Worm (Caenorhabditis elegans): ENCODE data around the gene irld-6.

irld-6 gene

ce11 chrV:10792775-10793174 is 36.2 kb upstream of the irld-6 start, which contains the start of gene D1054.10:
Gene D1054.10, minus strand, starts transcription at chrV:10792875.
- TF ChIP-seq ets-7 (tag; optimal IDR thresholded peaks at IDR 0.05) (no peak), ceh-13 (GFP tag; optimal IDR thresholded peaks at IDR 0.05) (no peak), aly-1 (tag; optimal IDR thresholded peaks at IDR 0.05) (no peak), F13C5.2 (tag; optimal IDR thresholded peaks at IDR 0.05) (no peak), scrt-1 (GFP tag; IDR thresholded peaks at IDR 0.05) (no peak), B0310.2 (tag; optimal IDR thresholded peaks at IDR 0.05) (no peak), pes-1 (GFP tag; IDR thresholded peaks at IDR 0.05) (no peak), ceh-36 (tag; optimal IDR thresholded peaks at IDR 0.05) (no peak), tbx-11 (GFP tag; IDR thresholded peaks at IDR 0.05) (no peak), hmg-4 (GFP tag; optimal IDR thresholded peaks at IDR 0.05) (no peak), flt-1 (GFP tag; IDR thresholded peaks at IDR 0.05) (no peak), tra-4 (tag; optimal IDR thresholded peaks at IDR 0.05) (no peak), tbx-37 (GFP tag; conservative IDR thresholded peaks at IDR 0.05) (no peak), ama-1 (optimal IDR thresholded peaks at IDR 0.05) (no peak), sea-1 (GFP tag; conservative IDR thresholded peaks at IDR 0.05) (no peak), hnd-1 (tag; optimal IDR thresholded peaks at IDR 0.05) (no peak), hmbx-1 (tag; optimal IDR thresholded peaks at IDR 0.05) (no peak)

ce11 chrV:10790921-10791320 is 34.3 kb upstream of the irld-6 start, which contains the start of gene D1054.9:
Gene D1054.9, minus strand, starts transcription at chrV:10791057.
- TF ChIP-seq tra-4 (tag; optimal IDR thresholded peaks at IDR 0.05) (no peak), tbx-37 (GFP tag; conservative IDR thresholded peaks at IDR 0.05) (no peak), hmg-4 (GFP tag; optimal IDR thresholded peaks at IDR 0.05) (no peak), ama-1 (optimal IDR thresholded peaks at IDR 0.05) (no peak), pes-1 (GFP tag; IDR thresholded peaks at IDR 0.05) (no peak), ceh-13 (GFP tag; optimal IDR thresholded peaks at IDR 0.05) (no peak), flt-1 (GFP tag; IDR thresholded peaks at IDR 0.05) (no peak), hmbx-1 (tag; optimal IDR thresholded peaks at IDR 0.05) (no peak), B0310.2 (tag; optimal IDR thresholded peaks at IDR 0.05) (no peak), scrt-1 (GFP tag; IDR thresholded peaks at IDR 0.05) (no peak), hnd-1 (tag; optimal IDR thresholded peaks at IDR 0.05) (no peak), tbx-11 (GFP tag; IDR thresholded peaks at IDR 0.05) (no peak)

- TF ChIP-seq hmg-4 (GFP tag; optimal IDR thresholded peaks at IDR 0.05) = no peak
- TF ChIP-seq F13C5.2 (tag; optimal IDR thresholded peaks at IDR 0.05) = no peak
These were observed 27.4 kb upstream of the irld-6 start, which contains the start of gene D1054.8 for ce11 chrV:10784011-10784410. Gene D1054.8, plus strand, starts transcription at chrV:10784311.

- TF ChIP-seq tra-4 (tag; optimal IDR thresholded peaks at IDR 0.05) (no peak), sea-1 (GFP tag; conservative IDR thresholded peaks at IDR 0.05) (no peak), flt-1 (GFP tag; IDR thresholded peaks at IDR 0.05) (no peak), ets-7 (tag; optimal IDR thresholded peaks at IDR 0.05) (no peak), aly-1 (tag; optimal IDR thresholded peaks at IDR 0.05) (no peak), B0310.2 (tag; optimal IDR thresholded peaks at IDR 0.05) (no peak), F13C5.2 (tag; optimal IDR thresholded peaks at IDR 0.05) (no peak), pes-1 (GFP tag; IDR thresholded peaks at IDR 0.05) (no peak), hmg-4 (GFP tag; optimal IDR thresholded peaks at IDR 0.05) (no peak)
These were observed 20.0 kb upstream of the irld-6 start, which contains the start of gene D1054.5 for ce11 chrV:10776528-10777055. Gene D1054.5, minus strand, starts transcription at chrV:10776578.

ce11 chrV:10773216-10773615 is 16.6 kb upstream of the irld-6 start:
- no peak for TF ChIP-seq ceh-13 (GFP tag; optimal IDR thresholded peaks at IDR 0.05)
- TF ChIP-seq hmbx-1 (tag; optimal IDR thresholded peaks at IDR 0.05) = no peak
- no peak for TF ChIP-seq pes-1 (GFP tag; IDR thresholded peaks at IDR 0.05)
- no peak for TF ChIP-seq sea-1 (GFP tag; conservative IDR thresholded peaks at IDR 0.05)
- TF ChIP-seq ets-7 (tag; optimal IDR thresholded peaks at IDR 0.05) = no peak
- no peak for TF ChIP-seq scrt-1 (GFP tag; IDR thresholded peaks at IDR 0.05)
- no peak for TF ChIP-seq hnd-1 (tag; optimal IDR thresholded peaks at IDR 0.05)
- no peak for TF ChIP-seq tra-4 (tag; optimal IDR thresholded peaks at IDR 0.05)
- TF ChIP-seq tbx-11 (GFP tag; IDR thresholded peaks at IDR 0.05) = no peak
- TF ChIP-seq B0310.2 (tag; optimal IDR thresholded peaks at IDR 0.05) = no peak
- TF ChIP-seq hmg-4 (GFP tag; optimal IDR thresholded peaks at IDR 0.05) = no peak

ce11 chrV:10771390-10771789 is 14.8 kb upstream of the irld-6 start, which contains the start of gene D1054.3:
Gene D1054.3, plus strand, starts transcription at chrV:10771451.
- TF ChIP-seq ama-1 (optimal IDR thresholded peaks at IDR 0.05) (no peak), B0310.2 (tag; optimal IDR thresholded peaks at IDR 0.05) (no peak), pes-1 (GFP tag; IDR thresholded peaks at IDR 0.05) (no peak), ceh-36 (tag; optimal IDR thresholded peaks at IDR 0.05) (no peak), sea-1 (GFP tag; conservative IDR thresholded peaks at IDR 0.05) (no peak), tra-4 (tag; optimal IDR thresholded peaks at IDR 0.05) (no peak), hnd-1 (tag; optimal IDR thresholded peaks at IDR 0.05) (no peak), scrt-1 (GFP tag; IDR thresholded peaks at IDR 0.05) (no peak), hmbx-1 (tag; optimal IDR thresholded peaks at IDR 0.05) (no peak), tbx-37 (GFP tag; conservative IDR thresholded peaks at IDR 0.05) (no peak), ceh-13 (GFP tag; optimal IDR thresholded peaks at IDR 0.05) (no peak), flt-1 (GFP tag; IDR thresholded peaks at IDR 0.05) (no peak), F13C5.2 (tag; optimal IDR thresholded peaks at IDR 0.05) (no peak), hmg-4 (GFP tag; optimal IDR thresholded peaks at IDR 0.05) (no peak), aly-1 (tag; optimal IDR thresholded peaks at IDR 0.05) (no peak), ets-7 (tag; optimal IDR thresholded peaks at IDR 0.05) (no peak), tbx-11 (GFP tag; IDR thresholded peaks at IDR 0.05) (no peak)

- TF ChIP-seq hnd-1 (tag; optimal IDR thresholded peaks at IDR 0.05) (no peak), ceh-36 (tag; optimal IDR thresholded peaks at IDR 0.05) (no peak), scrt-1 (GFP tag; IDR thresholded peaks at IDR 0.05) (no peak), F13C5.2 (tag; optimal IDR thresholded peaks at IDR 0.05) (no peak), ceh-13 (GFP tag; optimal IDR thresholded peaks at IDR 0.05) (no peak), aly-1 (tag; optimal IDR thresholded peaks at IDR 0.05) (no peak), pes-1 (GFP tag; IDR thresholded peaks at IDR 0.05) (no peak), B0310.2 (tag; optimal IDR thresholded peaks at IDR 0.05) (no peak), ets-7 (tag; optimal IDR thresholded peaks at IDR 0.05) (no peak), hmbx-1 (tag; optimal IDR thresholded peaks at IDR 0.05) (no peak)
These were observed 13.4 kb upstream of the irld-6 start, which contains the start of the genes D1054.1 and pas-2 for ce11 chrV:10770026-10770425. Gene D1054.1, minus strand, starts transcription at chrV:10770217. Gene pas-2, plus strand, starts transcription at chrV:10770368.
